Fruit fly (Drosophila melanogaster): ENCODE results near the gene Tat.
A peak's percentile ranks its signal among the peaks of the same experiment; 100 is the strongest.

Gene Tat

dm6 chrX:14233843-14234337 lies 27.1 kb upstream of the Tat start, which contains the start of gene CG42271 (continued):
- TF ChIP-seq CG15696 (tag; optimal IDR thresholded peaks at IDR 0.05) (peak; percentile 55), ind (GFP tag; optimal IDR thresholded peaks at IDR 0.05) (peak; percentile 44), tin (GFP tag; optimal IDR thresholded peaks at IDR 0.05) (peak; percentile 22), CG5953 (GFP tag; IDR thresholded peaks at IDR 0.05) (no peak), Adf1 (GFP tag; IDR thresholded peaks at IDR 0.05) (peak; percentile 25; the same call in 1 of the 2 replicates), CG4820 (GFP tag; optimal IDR thresholded peaks at IDR 0.05) (peak; percentile 11), MBD-R2 (GFP tag; IDR thresholded peaks at IDR 0.05) (peak; percentile 47), CG11695 (GFP tag; IDR thresholded peaks at IDR 0.05) (no peak), trh (GFP tag; optimal IDR thresholded peaks at IDR 0.05) (no peak), mirr (GFP tag; optimal IDR thresholded peaks at IDR 0.05) (no peak), pnt (GFP tag; optimal IDR thresholded peaks at IDR 0.05) (no peak), zf30C (GFP tag; optimal IDR thresholded peaks at IDR 0.05) (no peak), pita (GFP tag; optimal IDR thresholded peaks at IDR 0.05) (no peak), chif (GFP tag; optimal IDR thresholded peaks at IDR 0.05) (no peak), CG31441 (GFP tag; IDR thresholded peaks at IDR 0.05) (no peak; the same call in 1 of the 2 replicates), CG9727 (GFP tag; optimal IDR thresholded peaks at IDR 0.05) (peak; percentile 64), repo (GFP tag; optimal IDR thresholded peaks at IDR 0.05) (no peak), CG34224 (GFP tag; IDR thresholded peaks at IDR 0.05; ENCODE audit: partially characterized antibody) (peak; percentile 94), Aef1 (GFP tag; IDR thresholded peaks at IDR 0.05) (no peak), Atf3 (GFP tag; optimal IDR thresholded peaks at IDR 0.05) (no peak), grn (GFP tag; optimal IDR thresholded peaks at IDR 0.05) (no peak), Eip74EF (GFP tag; optimal IDR thresholded peaks at IDR 0.05) (no peak), fd64A (GFP tag; optimal IDR thresholded peaks at IDR 0.05) (no peak), crc (GFP tag; optimal IDR thresholded peaks at IDR 0.05) (no peak), CG11560 (tag; IDR thresholded peaks at IDR 0.05) (no peak), CG7963 (GFP tag; IDR thresholded peaks at IDR 0.05; ENCODE audit: partially characterized antibody) (peak; percentile 72; the same call in 2 of the 3 replicates), CG10654 (GFP tag; optimal IDR thresholded peaks at IDR 0.05) (no peak), h (optimal IDR thresholded peaks at IDR 0.05) (no peak), btn (GFP tag; optimal IDR thresholded peaks at IDR 0.05) (no peak), CG6254 (GFP tag; optimal IDR thresholded peaks at IDR 0.05) (no peak), CG3838 (GFP tag; optimal IDR thresholded peaks at IDR 0.05) (no peak), odd (GFP tag; optimal IDR thresholded peaks at IDR 0.05) (peak; percentile 7), cato (GFP tag; optimal IDR thresholded peaks at IDR 0.05; ENCODE audit: borderline replicate concordance) (no peak), corto (GFP tag; optimal IDR thresholded peaks at IDR 0.05) (no peak), lbe (GFP tag; optimal IDR thresholded peaks at IDR 0.05) (no peak), CG10209 (GFP tag; optimal IDR thresholded peaks at IDR 0.05) (no peak), dm (GFP tag; optimal IDR thresholded peaks at IDR 0.05) (no peak), chinmo (GFP tag; IDR thresholded peaks at IDR 0.05; ENCODE audit: partially characterized antibody) (0 out of 4 replicates have a peak, but pooled peaks have one; percentile 48), CG6654 (GFP tag; optimal IDR thresholded peaks at IDR 0.05) (no peak), CG30020 (tag; optimal IDR thresholded peaks at IDR 0.05) (peak; percentile 57), CG10274 (GFP tag; optimal IDR thresholded peaks at IDR 0.05) (no peak), CG12155 (GFP tag; optimal IDR thresholded peaks at IDR 0.05) (no peak), pan (optimal IDR thresholded peaks at IDR 0.05) (no peak), pan (GFP tag; optimal IDR thresholded peaks at IDR 0.05 in 1 of 2, IDR thresholded peaks at IDR 0.05 in 1 of 2) (peak in 1 of 2 experiments; percentile 6), CG4854 (GFP tag; optimal IDR thresholded peaks at IDR 0.05) (no peak), Lhr (GFP tag; optimal IDR thresholded peaks at IDR 0.05) (no peak), CG12744 (GFP tag; optimal IDR thresholded peaks at IDR 0.05) (no peak), sug (tag; optimal IDR thresholded peaks at IDR 0.05) (peak; percentile 63), BtbVII (GFP tag; optimal IDR thresholded peaks at IDR 0.05) (peak; percentile 3), Spps (tag; optimal IDR thresholded peaks at IDR 0.05) (peak; percentile 13), CG15011 (GFP tag; optimal IDR thresholded peaks at IDR 0.05) (no peak)

Measured in whole organism, embryonic.